Worm (Caenorhabditis elegans) whole organism, L1 larva: ENCODE data around the gene inf-1.
A peak's percentile ranks its signal among the peaks of the same experiment; 100 is the strongest.

Experiments
- C04F5.9 ChIP-seq: sonication (generic microtip); optimal IDR thresholded peaks from 2 replicates; lab custom pipeline; 2016; ENCODE audit warnings: missing genetic modification characterization, missing compliant biosample characterization
- C16A3.4 ChIP-seq: fragments of 150-350 bp; optimal IDR thresholded peaks from 2 replicates; lab custom pipeline; 2014; ENCODE audit warnings: missing biosample characterization, missing genetic modification characterization
- C34B4.2 ChIP-seq: sonication (generic microtip); optimal IDR thresholded peaks from 2 replicates; lab custom pipeline; 2017; ENCODE audit warnings: mild to moderate bottlenecking, missing genetic modification characterization, missing compliant biosample characterization
- Y116A8C.19 ChIP-seq: sonication (generic microtip); optimal IDR thresholded peaks from 2 replicates; lab custom pipeline; 2016; ENCODE audit warnings: missing compliant biosample characterization, missing genetic modification characterization, borderline replicate concordance
- aha-1 ChIP-seq: fragments of 150-350 bp; optimal IDR thresholded peaks from 2 replicates; lab custom pipeline; 2014; ENCODE audit warnings: missing biosample characterization, missing genetic modification characterization
- alr-1 ChIP-seq: fragments of 200-800 bp; sonication (Bioruptor generic); optimal IDR thresholded peaks from 2 replicates; lab custom pipeline; 2018; ENCODE audit warnings: borderline replicate concordance, mild to moderate bottlenecking, missing genetic modification characterization, missing compliant biosample characterization
- aly-2 ChIP-seq: fragments of 150-350 bp; optimal IDR thresholded peaks from 2 replicates; lab custom pipeline; 2014; ENCODE audit warnings: missing biosample characterization, missing genetic modification characterization
- ama-1 ChIP-seq: fragments of 150-350 bp; optimal IDR thresholded peaks from 2 replicates; lab custom pipeline; 2014
- ceh-82 ChIP-seq, 3 experiments: fragments of 150-350 bp in 1 of 3; sonication (generic microtip) in 2 of 3; optimal IDR thresholded peaks; 2 replicates each; lab custom pipeline; 2014 to 2017; ENCODE audit warnings: missing biosample characterization in 3 of 3, missing genetic modification characterization in 3 of 3
- ceh-88 ChIP-seq: fragments of 200-800 bp; sonication (Bioruptor generic); IDR thresholded peaks from 2 replicates; pipeline ENCODE4 v1.3.6; 2022; ENCODE audit warnings: missing genetic modification characterization, missing compliant biosample characterization
- dpl-1 ChIP-seq, 3 experiments: fragments of 150-350 bp in 2 of 3; sonication (generic microtip) in 1 of 3; optimal IDR thresholded peaks; 2 replicates each; lab custom pipeline; 2014 to 2017; ENCODE audit warnings: missing biosample characterization in 3 of 3, missing genetic modification characterization in 3 of 3, missing genetic modification reagents in 3 of 3
- efl-1 ChIP-seq, 4 experiments: fragments of 150-350 bp; optimal IDR thresholded peaks in 3 of 4; peaks in 1 of 4; 1 replicate in 1 of 4; 2 replicates in 3 of 4; lab custom pipeline; 2014; ENCODE audit warnings: missing biosample characterization in 2 of 4, missing genetic modification characterization in 2 of 4, missing genetic modification reagents in 2 of 4
- efl-3 ChIP-seq: fragments of 200-800 bp; sonication (Bioruptor generic); optimal IDR thresholded peaks from 2 replicates; lab custom pipeline; 2018; ENCODE audit warnings: mild to moderate bottlenecking, missing genetic modification characterization, missing compliant biosample characterization
- egl-13 ChIP-seq: sonication (generic microtip); optimal IDR thresholded peaks from 2 replicates; lab custom pipeline; 2016; ENCODE audit warnings: missing genotype, missing genetic modification reagents, missing genetic modification characterization, missing compliant biosample characterization
- elt-3 ChIP-seq, 6 experiments: fragments of 150-350 bp in 1 of 6; sonication (generic microtip); optimal IDR thresholded peaks; 2 replicates each; lab custom pipeline; 2017 to 2018; ENCODE audit warnings: missing biosample characterization in 6 of 6, missing genetic modification characterization in 6 of 6, inconsistent platforms in 1 of 6
- fkh-10 ChIP-seq: sonication (generic microtip); optimal IDR thresholded peaks from 2 replicates; lab custom pipeline; 2017; ENCODE audit warnings: missing biosample characterization, missing genetic modification reagents, missing genetic modification characterization
- fkh-4 ChIP-seq: sonication (generic microtip); optimal IDR thresholded peaks from 2 replicates; lab custom pipeline; 2016; ENCODE audit warnings: missing compliant biosample characterization, missing genetic modification characterization, borderline replicate concordance
- fkh-8 ChIP-seq: sonication (generic microtip); optimal IDR thresholded peaks from 2 replicates; lab custom pipeline; 2016; ENCODE audit warnings: mild to moderate bottlenecking, missing genetic modification characterization, missing compliant biosample characterization
- hlh-17 ChIP-seq: fragments of 200-800 bp; sonication (Bioruptor generic); optimal IDR thresholded peaks from 2 replicates; lab custom pipeline; 2018; ENCODE audit warnings: missing genetic modification characterization, mild to moderate bottlenecking, missing compliant biosample characterization, moderate library complexity, borderline replicate concordance
- hlh-4 ChIP-seq: sonication (generic microtip); optimal IDR thresholded peaks from 2 replicates; lab custom pipeline; 2016; ENCODE audit warnings: mild to moderate bottlenecking, missing genetic modification characterization, missing compliant biosample characterization
- jun-1 ChIP-seq: fragments of 150-350 bp; optimal IDR thresholded peaks from 2 replicates; lab custom pipeline; 2014; ENCODE audit warnings: missing biosample characterization, missing genetic modification reagents, missing genetic modification characterization
- lin-14 ChIP-seq: fragments of 200-800 bp; sonication (Bioruptor generic); optimal IDR thresholded peaks from 2 replicates; lab custom pipeline; 2018; ENCODE audit warnings: mild to moderate bottlenecking, missing genetic modification characterization, moderate library complexity, missing compliant biosample characterization
- lir-3 ChIP-seq: sonication (generic microtip); optimal IDR thresholded peaks from 2 replicates; lab custom pipeline; 2016; ENCODE audit warnings: mild to moderate bottlenecking, missing genetic modification characterization, moderate library complexity, missing compliant biosample characterization; ENCODE audit not compliant: poor library complexity
- lsy-2 ChIP-seq, 2 experiments: fragments of 150-350 bp; optimal IDR thresholded peaks; 2 replicates each; lab custom pipeline; 2014; ENCODE audit warnings: missing biosample characterization in 2 of 2, missing genetic modification characterization in 2 of 2
- mab-9 ChIP-seq: fragments of 200-800 bp; sonication (Bioruptor generic); IDR thresholded peaks from 2 replicates; pipeline ENCODE4 v1.3.6; 2022; ENCODE audit warnings: missing genetic modification reagents, missing genetic modification characterization, missing compliant biosample characterization
- mdl-1 ChIP-seq, 2 experiments: fragments of 150-350 bp; optimal IDR thresholded peaks; 2 replicates each; lab custom pipeline; 2014 to 2017; ENCODE audit warnings: missing biosample characterization in 2 of 2, missing genetic modification characterization in 2 of 2, inconsistent platforms in 1 of 2
- mef-2 ChIP-seq: fragments of 150-350 bp; optimal IDR thresholded peaks from 2 replicates; lab custom pipeline; 2014; ENCODE audit warnings: missing biosample characterization, missing genetic modification characterization
- nhr-19 ChIP-seq: fragments of 200-800 bp; sonication (Bioruptor generic); conservative IDR thresholded peaks from 2 replicates; pipeline ENCODE4 v1.3.6; 2022; ENCODE audit warnings: missing genetic modification characterization, missing compliant biosample characterization
- nhr-28 ChIP-seq: fragments of 150-350 bp; optimal IDR thresholded peaks from 2 replicates; lab custom pipeline; 2014; ENCODE audit warnings: missing biosample characterization, missing genetic modification characterization
- nhr-76 ChIP-seq: sonication (generic microtip); optimal IDR thresholded peaks from 2 replicates; lab custom pipeline; 2017; ENCODE audit warnings: missing biosample characterization, missing genetic modification characterization
- pag-3 ChIP-seq: sonication (generic microtip); optimal IDR thresholded peaks from 2 replicates; lab custom pipeline; 2017; ENCODE audit warnings: missing genetic modification characterization, mild to moderate bottlenecking, missing compliant biosample characterization, antibody characterized with exemption, borderline replicate concordance; ENCODE audit not compliant: insufficient read depth
- pax-3 ChIP-seq: fragments of 200-800 bp; sonication (Bioruptor generic); optimal IDR thresholded peaks from 2 replicates; lab custom pipeline; 2018; ENCODE audit warnings: mild to moderate bottlenecking, missing genetic modification characterization, moderate library complexity, missing compliant biosample characterization
- pqm-1 ChIP-seq: sonication (generic microtip); optimal IDR thresholded peaks from 3 replicates; lab custom pipeline; 2017; ENCODE audit warnings: missing biosample characterization, missing genetic modification characterization
- rnt-1 ChIP-seq: sonication (generic microtip); optimal IDR thresholded peaks from 2 replicates; lab custom pipeline; 2016; ENCODE audit warnings: mild to moderate bottlenecking, missing genetic modification characterization, moderate library complexity, missing compliant biosample characterization
- skn-1 ChIP-seq: fragments of 150-350 bp; optimal IDR thresholded peaks from 2 replicates; lab custom pipeline; 2014; ENCODE audit warnings: missing biosample characterization, missing genetic modification characterization
- snpc-4 ChIP-seq: fragments of 150-350 bp; optimal IDR thresholded peaks from 2 replicates; lab custom pipeline; 2014; ENCODE audit warnings: missing biosample characterization, missing genetic modification characterization
- snu-23 ChIP-seq: sonication (generic microtip); optimal IDR thresholded peaks from 2 replicates; lab custom pipeline; 2016; ENCODE audit warnings: missing genetic modification characterization, missing compliant biosample characterization
- sox-4 ChIP-seq: sonication (generic microtip); optimal IDR thresholded peaks from 2 replicates; lab custom pipeline; 2016; ENCODE audit warnings: missing genetic modification characterization, missing compliant biosample characterization
- sptf-1 ChIP-seq: fragments of 150-350 bp; optimal IDR thresholded peaks from 2 replicates; lab custom pipeline; 2014; ENCODE audit warnings: missing biosample characterization, missing genetic modification characterization
- swsn-7 ChIP-seq: sonication (generic microtip); optimal IDR thresholded peaks from 2 replicates; lab custom pipeline; 2016; ENCODE audit warnings: missing genetic modification characterization, missing compliant biosample characterization
- unc-130 ChIP-seq: fragments of 150-350 bp; optimal IDR thresholded peaks from 2 replicates; lab custom pipeline; 2017; ENCODE audit warnings: missing biosample characterization, missing genetic modification characterization, inconsistent platforms
- unc-86 ChIP-seq: sonication (generic microtip); optimal IDR thresholded peaks from 2 replicates; lab custom pipeline; 2016; ENCODE audit warnings: missing genetic modification characterization, missing compliant biosample characterization
- unc-98 ChIP-seq: fragments of 200-800 bp; sonication (Bioruptor generic); IDR thresholded peaks from 2 replicates; pipeline ENCODE4 v1.3.6; 2022; ENCODE audit warnings: missing genetic modification characterization, missing compliant biosample characterization
- vab-15 ChIP-seq: sonication (generic microtip); optimal IDR thresholded peaks from 2 replicates; lab custom pipeline; 2017; ENCODE audit warnings: missing genotype, mild to moderate bottlenecking, missing genetic modification characterization, missing compliant biosample characterization
- zag-1 ChIP-seq: fragments of 150-350 bp; optimal IDR thresholded peaks from 2 replicates; lab custom pipeline; 2014; ENCODE audit warnings: missing biosample characterization, missing genetic modification characterization
- zip-4 ChIP-seq: fragments of 200-800 bp; sonication (Bioruptor generic); optimal IDR thresholded peaks from 2 replicates; lab custom pipeline; 2018; ENCODE audit warnings: mild to moderate bottlenecking, missing genetic modification characterization, moderate library complexity, missing compliant biosample characterization
- ztf-11 ChIP-seq, 2 experiments: sonication (generic microtip); optimal IDR thresholded peaks; 2 replicates each; lab custom pipeline; 2016 to 2017; ENCODE audit warnings: missing genetic modification characterization in 2 of 2, missing biosample characterization in 1 of 2, missing compliant biosample characterization in 1 of 2

The inf-1 gene

ce11 chrIII:6895166-6895565, 34.8 kb upstream of the inf-1 start (continued):
- peak in 2 of 3 experiments; percentile 10 to 11 for TF ChIP-seq ceh-82 (tag; optimal IDR thresholded peaks at IDR 0.05; lab: Kevin White, UChicago)
- no peak for TF ChIP-seq pqm-1 (tag; lab: Kevin White, UChicago)
- TF ChIP-seq jun-1 (tag; lab: Kevin White, UChicago), result no peak
- no peak for TF ChIP-seq Y116A8C.19 (tag; lab: Kevin White, UChicago)
- TF ChIP-seq sox-4 (tag; lab: Kevin White, UChicago), result no peak
- TF ChIP-seq nhr-28 (tag; lab: Kevin White, UChicago), result no peak
- no peak for TF ChIP-seq unc-98
- TF ChIP-seq pax-3 (tag; lab: Kevin White, UChicago), result no peak
- peak; percentile 29 for TF ChIP-seq skn-1 (tag; lab: Kevin White, UChicago)
- TF ChIP-seq aly-2, result peak; percentile 70
- no peak for TF ChIP-seq efl-3 (GFP tag; lab: Kevin White, UChicago)
- TF ChIP-seq ama-1, result no peak
- no peak for TF ChIP-seq vab-15 (tag; lab: Kevin White, UChicago)

- TF ChIP-seq swsn-7 (tag; lab: Kevin White, UChicago), result no peak
- no peak for TF ChIP-seq lir-3
- no peak for TF ChIP-seq hlh-17 (GFP tag; lab: Kevin White, UChicago)
- TF ChIP-seq unc-86, result no peak
- TF ChIP-seq nhr-28 (tag; lab: Kevin White, UChicago), result no peak
- no peak for TF ChIP-seq nhr-19 (GFP tag; lab: Robert Waterston, UW)
- no peak for TF ChIP-seq hlh-4 (tag; lab: Kevin White, UChicago)
- TF ChIP-seq zip-4 (GFP tag; lab: Kevin White, UChicago), result no peak
- TF ChIP-seq dpl-1 (GFP tag; optimal IDR thresholded peaks at IDR 0.05; lab: Kevin White, UChicago), result no peak
- TF ChIP-seq zag-1 (tag; lab: Kevin White, UChicago), result no peak
- TF ChIP-seq efl-1 (optimal IDR thresholded peaks at IDR 0.05; lab: Kevin White, UChicago), result no peak
- TF ChIP-seq efl-1 (GFP tag; optimal IDR thresholded peaks at IDR 0.05 in 1 of 2; lab: Kevin White, UChicago), result no peak
- TF ChIP-seq lsy-2 (tag; optimal IDR thresholded peaks at IDR 0.05; lab: Kevin White, UChicago), result no peak
- TF ChIP-seq snpc-4 (tag; lab: Kevin White, UChicago), result no peak
- TF ChIP-seq ztf-11 (tag; optimal IDR thresholded peaks at IDR 0.05; lab: Kevin White, UChicago), result no peak
- no peak for TF ChIP-seq ceh-88 (GFP tag; lab: Robert Waterston, UW)
- no peak for TF ChIP-seq pag-3 (tag; lab: Kevin White, UChicago)
Observed at ce11 chrIII:6895677-6896076, 34.3 kb upstream of the inf-1 start.

ce11 chrIII:6897587-6898064, 32.3 kb upstream of the inf-1 start, which contains the start of gene T07E3.4:
Gene T07E3.4, plus strand, starts transcription at chrIII:6898014.
- peak in 1 of 2 experiments; percentile 84 for TF ChIP-seq mdl-1 (tag; optimal IDR thresholded peaks at IDR 0.05; lab: Kevin White, UChicago)
- TF ChIP-seq unc-130 (tag; lab: Kevin White, UChicago), result peak; percentile 95
- TF ChIP-seq fkh-4 (tag; lab: Kevin White, UChicago), result no peak
- TF ChIP-seq snpc-4 (tag; lab: Kevin White, UChicago), result peak; percentile 23
- peak; percentile 91 for TF ChIP-seq rnt-1 (tag; lab: Kevin White, UChicago)
- TF ChIP-seq ztf-11 (tag; optimal IDR thresholded peaks at IDR 0.05; lab: Kevin White, UChicago), result no peak
- no peak for TF ChIP-seq fkh-10
- TF ChIP-seq ceh-82 (tag; optimal IDR thresholded peaks at IDR 0.05; lab: Kevin White, UChicago), result peak; percentile 9 to 73 (median 72)
- TF ChIP-seq C34B4.2 (tag; lab: Kevin White, UChicago), result no peak
- peak; percentile 69 for TF ChIP-seq C04F5.9 (tag; lab: Kevin White, UChicago)
- TF ChIP-seq alr-1, result no peak
- TF ChIP-seq aha-1, result no peak
- peak; percentile 96 for TF ChIP-seq snu-23 (GFP tag; lab: Kevin White, UChicago)
- TF ChIP-seq efl-3 (GFP tag; lab: Kevin White, UChicago), result no peak
- TF ChIP-seq C16A3.4 (tag; lab: Kevin White, UChicago), result peak; percentile 34
- TF ChIP-seq lin-14 (GFP tag; lab: Kevin White, UChicago), result peak; percentile 95
- TF ChIP-seq unc-98, result no peak
- no peak for TF ChIP-seq egl-13 (tag; lab: Kevin White, UChicago)
- no peak for TF ChIP-seq unc-86
- TF ChIP-seq mef-2 (tag; lab: Kevin White, UChicago), result peak; percentile 59
- no peak for TF ChIP-seq zag-1 (tag; lab: Kevin White, UChicago)
- TF ChIP-seq aly-2, result no peak
- no peak for TF ChIP-seq sptf-1
- no peak for TF ChIP-seq nhr-76 (tag; lab: Kevin White, UChicago)
- no peak for TF ChIP-seq pqm-1 (tag; lab: Kevin White, UChicago)
- no peak for TF ChIP-seq pax-3 (tag; lab: Kevin White, UChicago)
- no peak for TF ChIP-seq vab-15 (tag; lab: Kevin White, UChicago)
- peak in 4 of 6 experiments; percentile 20 to 94 (median 68) for TF ChIP-seq elt-3 (tag; optimal IDR thresholded peaks at IDR 0.05; lab: Kevin White, UChicago)
- peak; percentile 30 for TF ChIP-seq fkh-8 (tag; lab: Kevin White, UChicago)
- no peak for TF ChIP-seq mab-9 (GFP tag; lab: Robert Waterston, UW)
